Worm (Caenorhabditis elegans) whole organism, late embryonic: Measurements from ENCODE around the gene spop-1.

Experiments used
- K02D7.2 ChIP-seq: sonication (generic microtip); optimal IDR thresholded peaks from 2 replicates; lab custom pipeline; 2017; ENCODE audit warnings: mild to moderate bottlenecking, missing genetic modification characterization, missing compliant biosample characterization
- ceh-45 ChIP-seq: fragments of 200-800 bp; sonication (Bioruptor generic); IDR thresholded peaks from 2 replicates; pipeline ENCODE4 v1.3.6; 2022; ENCODE audit warnings: missing genetic modification reagents, missing genetic modification characterization, missing compliant biosample characterization
- dmd-4 ChIP-seq: sonication (generic microtip); optimal IDR thresholded peaks from 2 replicates; lab custom pipeline; 2016; ENCODE audit warnings: borderline replicate concordance, missing genetic modification characterization, missing compliant biosample characterization
- ets-4 ChIP-seq: sonication (generic microtip); optimal IDR thresholded peaks from 2 replicates; lab custom pipeline; 2016; ENCODE audit warnings: missing genetic modification characterization, missing compliant biosample characterization
- nhr-232 ChIP-seq: sonication (generic microtip); optimal IDR thresholded peaks from 2 replicates; lab custom pipeline; 2016; ENCODE audit warnings: missing genetic modification characterization, missing compliant biosample characterization
- tbx-2 ChIP-seq: sonication (generic microtip); optimal IDR thresholded peaks from 2 replicates; lab custom pipeline; 2016; ENCODE audit warnings: missing genetic modification characterization, missing compliant biosample characterization
- ttx-3 ChIP-seq: sonication (generic microtip); optimal IDR thresholded peaks from 2 replicates; lab custom pipeline; 2016; ENCODE audit warnings: missing genetic modification reagents, missing genetic modification characterization, missing compliant biosample characterization

DNA sequence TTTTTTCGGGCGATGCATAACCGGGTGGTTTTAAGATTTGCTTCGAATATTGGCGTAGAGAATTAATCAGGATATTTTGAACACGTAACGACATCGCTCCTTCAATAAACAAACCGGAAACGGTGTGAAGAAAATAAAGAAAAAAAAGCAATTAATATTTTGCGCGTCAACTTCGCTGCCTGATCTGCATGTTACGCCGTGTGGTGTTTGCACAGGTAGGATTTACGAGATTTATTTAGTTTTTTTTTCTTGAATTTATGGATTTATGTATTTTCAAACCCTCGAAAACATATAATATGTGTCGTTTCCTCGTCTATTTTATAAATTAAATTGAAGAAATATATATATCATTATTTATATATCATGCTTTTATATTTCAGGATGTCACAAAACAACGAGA lies 16.8 kb upstream of the spop-1 start, which contains the start of the genes ZK1128.1 and mett-10:
- TF ChIP-seq ttx-3 = no peak
- no peak for TF ChIP-seq nhr-232 (tag; lab: Kevin White, UChicago)
- no peak for TF ChIP-seq tbx-2 (tag; lab: Kevin White, UChicago)
- TF ChIP-seq dmd-4 (tag; lab: Kevin White, UChicago) = no peak
- no peak for TF ChIP-seq K02D7.2 (tag; lab: Kevin White, UChicago)
- no peak for TF ChIP-seq ets-4 (tag; lab: Kevin White, UChicago)
- TF ChIP-seq ceh-45 = no peak
